Worm (Caenorhabditis elegans) whole organism, late embryonic: Measurements from ENCODE around the gene lgc-11.

ENCODE experiments used
- C38D4.7 ChIP-seq: fragments of 200-800 bp; sonication (Bioruptor generic); optimal IDR thresholded peaks from 2 replicates; lab custom pipeline; 2018; ENCODE audit warnings: mild to moderate bottlenecking, missing genetic modification characterization, moderate library complexity, missing compliant biosample characterization
- F13H6.1 ChIP-seq: sonication (generic microtip); optimal IDR thresholded peaks from 2 replicates; lab custom pipeline; 2016; ENCODE audit warnings: missing genetic modification characterization, missing compliant biosample characterization
- ahr-1 ChIP-seq: sonication (generic microtip); optimal IDR thresholded peaks from 2 replicates; lab custom pipeline; 2016; ENCODE audit warnings: missing genetic modification characterization, missing compliant biosample characterization
- ama-1 ChIP-seq: fragments of 150-350 bp; optimal IDR thresholded peaks from 2 replicates; lab custom pipeline; 2014
- ceh-14 ChIP-seq: sonication (generic microtip); optimal IDR thresholded peaks from 2 replicates; lab custom pipeline; 2016; ENCODE audit warnings: missing genotype, missing genetic modification characterization, missing compliant biosample characterization
- ceh-18 ChIP-seq: sonication (generic microtip); optimal IDR thresholded peaks from 2 replicates; lab custom pipeline; 2016; ENCODE audit warnings: missing genetic modification characterization, missing compliant biosample characterization
- ceh-19 ChIP-seq: fragments of 200-800 bp; sonication (Bioruptor generic); optimal IDR thresholded peaks from 2 replicates; lab custom pipeline; 2018; ENCODE audit warnings: mild to moderate bottlenecking, missing genetic modification characterization, missing compliant biosample characterization
- ceh-48 ChIP-seq: sonication (generic microtip); optimal IDR thresholded peaks from 2 replicates; lab custom pipeline; 2016; ENCODE audit warnings: missing genetic modification characterization, inconsistent platforms, missing compliant biosample characterization
- ceh-6 ChIP-seq: fragments of 200-800 bp; sonication (Bioruptor generic); optimal IDR thresholded peaks from 2 replicates; lab custom pipeline; 2018; ENCODE audit warnings: mild to moderate bottlenecking, missing genetic modification characterization, missing compliant biosample characterization
- ceh-9 ChIP-seq: sonication (generic microtip); optimal IDR thresholded peaks from 2 replicates; lab custom pipeline; 2016; ENCODE audit warnings: mild to moderate bottlenecking, missing genetic modification characterization, inconsistent platforms, missing compliant biosample characterization
- che-1 ChIP-seq: sonication (generic microtip); optimal IDR thresholded peaks from 2 replicates; lab custom pipeline; 2016; ENCODE audit warnings: mild to moderate bottlenecking, missing genetic modification characterization, missing compliant biosample characterization
- dve-1 ChIP-seq: sonication (generic microtip); optimal IDR thresholded peaks from 2 replicates; lab custom pipeline; 2017; ENCODE audit warnings: antibody characterized with exemption, mild to moderate bottlenecking, missing genetic modification characterization, missing compliant biosample characterization
- eyg-1 ChIP-seq: sonication (generic microtip); optimal IDR thresholded peaks from 2 replicates; lab custom pipeline; 2016; ENCODE audit warnings: missing genotype, missing genetic modification characterization, missing compliant biosample characterization
- fax-1 ChIP-seq: sonication (generic microtip); optimal IDR thresholded peaks from 2 replicates; lab custom pipeline; 2016; ENCODE audit warnings: missing genotype, missing genetic modification characterization, missing compliant biosample characterization
- fkh-10 ChIP-seq: fragments of 150-350 bp; optimal IDR thresholded peaks from 2 replicates; lab custom pipeline; 2014; ENCODE audit warnings: missing biosample characterization, missing genetic modification reagents, missing genetic modification characterization
- gmeb-2 ChIP-seq: sonication (generic microtip); optimal IDR thresholded peaks from 2 replicates; lab custom pipeline; 2016; ENCODE audit warnings: missing genetic modification characterization, inconsistent platforms, missing compliant biosample characterization
- hlh-8 ChIP-seq: sonication (generic microtip); optimal IDR thresholded peaks from 2 replicates; lab custom pipeline; 2016; ENCODE audit warnings: missing genotype, missing genetic modification characterization, missing compliant biosample characterization
- lin-11 ChIP-seq: fragments of 200-800 bp; sonication (Bioruptor generic); optimal IDR thresholded peaks from 2 replicates; lab custom pipeline; 2018; ENCODE audit warnings: mild to moderate bottlenecking, missing genetic modification characterization, missing compliant biosample characterization
- madf-2 ChIP-seq: sonication (generic microtip); optimal IDR thresholded peaks from 2 replicates; lab custom pipeline; 2017; ENCODE audit warnings: missing genetic modification characterization, missing compliant biosample characterization
- mec-3 ChIP-seq: sonication (generic microtip); optimal IDR thresholded peaks from 2 replicates; lab custom pipeline; 2016; ENCODE audit warnings: borderline replicate concordance, missing genetic modification characterization, missing compliant biosample characterization
- nhr-11 ChIP-seq: fragments of 150-350 bp; optimal IDR thresholded peaks from 2 replicates; lab custom pipeline; 2014; ENCODE audit warnings: missing biosample characterization, missing genetic modification characterization
- nhr-232 ChIP-seq: sonication (generic microtip); optimal IDR thresholded peaks from 2 replicates; lab custom pipeline; 2016; ENCODE audit warnings: missing genetic modification characterization, missing compliant biosample characterization
- npax-4 ChIP-seq: sonication (generic microtip); optimal IDR thresholded peaks from 2 replicates; lab custom pipeline; 2016; ENCODE audit warnings: missing genetic modification characterization, missing compliant biosample characterization
- pag-3 ChIP-seq: sonication (generic microtip); optimal IDR thresholded peaks from 2 replicates; lab custom pipeline; 2016; ENCODE audit warnings: missing compliant biosample characterization, missing genetic modification characterization, borderline replicate concordance
- pqm-1 ChIP-seq: sonication (generic microtip); optimal IDR thresholded peaks from 2 replicates; lab custom pipeline; 2016; ENCODE audit warnings: missing genetic modification characterization, missing compliant biosample characterization
- ref-2 ChIP-seq: sonication (generic microtip); optimal IDR thresholded peaks from 2 replicates; lab custom pipeline; 2016; ENCODE audit warnings: missing genetic modification characterization, missing compliant biosample characterization
- rnt-1 ChIP-seq: sonication (generic microtip); optimal IDR thresholded peaks from 2 replicates; lab custom pipeline; 2016; ENCODE audit warnings: missing genetic modification characterization, missing compliant biosample characterization
- tbx-2 ChIP-seq: sonication (generic microtip); optimal IDR thresholded peaks from 2 replicates; lab custom pipeline; 2016; ENCODE audit warnings: missing genetic modification characterization, missing compliant biosample characterization
- ttx-3 ChIP-seq: sonication (generic microtip); optimal IDR thresholded peaks from 2 replicates; lab custom pipeline; 2016; ENCODE audit warnings: missing genetic modification reagents, missing genetic modification characterization, missing compliant biosample characterization
- unc-3 ChIP-seq, 2 experiments: fragments of 200-800 bp in 1 of 2; sonication (Bioruptor generic) in 1 of 2; sonication (generic microtip) in 1 of 2; conservative IDR thresholded peaks in 1 of 2; optimal IDR thresholded peaks in 1 of 2; 2 replicates each; pipeline versions ENCODE4 v1.3.6 to Lab custom; 2016 to 2022; ENCODE audit warnings: missing compliant biosample characterization in 2 of 2, missing genetic modification characterization in 2 of 2, missing genetic modification reagents in 1 of 2
- unc-42 ChIP-seq: sonication (generic microtip); optimal IDR thresholded peaks from 2 replicates; lab custom pipeline; 2016; ENCODE audit warnings: missing genotype, missing genetic modification characterization, missing compliant biosample characterization
- unc-55 ChIP-seq: sonication (generic microtip); optimal IDR thresholded peaks from 2 replicates; lab custom pipeline; 2017; ENCODE audit warnings: missing biosample characterization, missing genetic modification reagents, missing genetic modification characterization
- unc-86 ChIP-seq: sonication (generic microtip); optimal IDR thresholded peaks from 2 replicates; lab custom pipeline; 2016; ENCODE audit warnings: missing genetic modification characterization, missing compliant biosample characterization
- zip-5 ChIP-seq: sonication (generic microtip); optimal IDR thresholded peaks from 2 replicates; lab custom pipeline; 2016; ENCODE audit warnings: missing genetic modification characterization, missing compliant biosample characterization

Gene lgc-11

ce11 chrX:7523799-7524198 lies 17.4 kb upstream of the lgc-11 start (continued):
- TF ChIP-seq zip-5 (no peak), eyg-1 (tag; lab: Kevin White, UChicago) (no peak), ceh-9 (tag; lab: Kevin White, UChicago) (no peak), ceh-18 (tag; lab: Kevin White, UChicago) (peak; percentile 80), pag-3 (tag; lab: Kevin White, UChicago) (no peak), unc-3 (GFP tag; conservative IDR thresholded peaks at IDR 0.05; lab: Robert Waterston, UW) (no peak), unc-3 (tag; optimal IDR thresholded peaks at IDR 0.05; lab: Kevin White, UChicago) (no peak), ama-1 (lab: Kevin White, UChicago) (no peak), ahr-1 (tag; lab: Kevin White, UChicago) (no peak), ceh-6 (GFP tag; lab: Kevin White, UChicago) (no peak), fkh-10 (no peak)

- no peak for TF ChIP-seq ceh-9 (tag; lab: Kevin White, UChicago)
- TF ChIP-seq unc-55 (GFP tag; lab: Kevin White, UChicago), result peak; percentile 9
- TF ChIP-seq nhr-232, result no peak
- TF ChIP-seq ttx-3 (tag; lab: Kevin White, UChicago), result no peak
- no peak for TF ChIP-seq C38D4.7 (GFP tag; lab: Kevin White, UChicago)
- no peak for TF ChIP-seq eyg-1 (tag; lab: Kevin White, UChicago)
- TF ChIP-seq lin-11 (tag; lab: Kevin White, UChicago), result no peak
- TF ChIP-seq npax-4 (tag; lab: Kevin White, UChicago), result no peak
- peak; percentile 4 for TF ChIP-seq tbx-2
Observed at ce11 chrX:7522595-7522994, 16.2 kb upstream of the lgc-11 start.

- no peak for TF ChIP-seq ceh-19
Observed at ce11 chrX:7519569-7519968, 13.1 kb upstream of the lgc-11 start, which contains the start of gene chts-1. TSS of gene chts-1 (minus strand) at chrX:7519669.

DNA sequence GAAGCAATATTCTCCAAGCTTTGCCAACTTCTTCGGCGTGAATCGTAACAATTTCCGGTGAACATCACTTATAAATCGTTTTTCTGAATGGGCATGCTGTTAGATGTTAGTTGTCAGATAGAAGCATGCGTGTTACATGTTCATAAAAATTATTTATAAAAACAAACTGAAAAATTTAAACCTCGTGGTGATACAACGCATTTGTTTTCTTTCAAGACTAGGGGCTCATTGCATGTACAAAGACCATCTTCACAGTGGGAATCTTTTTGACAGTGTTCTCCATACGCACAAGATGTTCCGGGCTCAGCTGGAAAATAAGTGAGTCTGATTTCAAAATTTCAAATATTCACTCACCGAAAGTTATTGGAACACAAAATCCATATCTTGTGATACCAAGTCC lies 6.3 kb upstream of the lgc-11 start:
- TF ChIP-seq F13H6.1 (tag; lab: Kevin White, UChicago) (no peak), ttx-3 (tag; lab: Kevin White, UChicago) (no peak), rnt-1 (tag; lab: Kevin White, UChicago) (no peak), madf-2 (tag; lab: Kevin White, UChicago) (no peak), gmeb-2 (no peak)

DNA sequence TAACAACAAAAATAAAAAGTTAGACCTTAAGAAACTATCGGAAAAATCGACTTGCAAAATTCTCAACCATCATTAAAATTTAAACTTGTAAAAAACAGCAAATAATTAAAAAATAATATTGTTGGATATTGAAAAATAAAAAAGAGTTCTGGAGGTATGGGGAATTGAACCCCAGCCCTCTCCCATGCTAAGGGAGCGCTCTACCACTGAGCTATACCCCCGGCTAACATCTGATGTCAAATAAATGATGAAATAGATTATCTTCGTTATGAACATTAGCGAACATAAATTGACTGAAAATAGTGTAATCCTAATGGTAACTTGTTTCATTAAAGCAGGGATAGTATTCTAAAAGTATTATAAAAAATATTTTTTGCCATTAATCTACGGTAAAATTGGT lies 708 bp upstream of the lgc-11 start:
- TF ChIP-seq fax-1 (tag; lab: Kevin White, UChicago), result no peak
- TF ChIP-seq hlh-8 (tag; lab: Kevin White, UChicago), result no peak
- TF ChIP-seq pqm-1 (tag; lab: Kevin White, UChicago), result no peak
- TF ChIP-seq ceh-14 (tag; lab: Kevin White, UChicago), result no peak
- TF ChIP-seq ceh-48, result no peak
- no peak for TF ChIP-seq unc-42 (tag; lab: Kevin White, UChicago)
- TF ChIP-seq nhr-11 (tag; lab: Kevin White, UChicago), result no peak
- no peak for TF ChIP-seq che-1 (tag; lab: Kevin White, UChicago)
- TF ChIP-seq npax-4 (tag; lab: Kevin White, UChicago), result no peak
- no peak for TF ChIP-seq dve-1 (tag; lab: Kevin White, UChicago)
- no peak for TF ChIP-seq ceh-18 (tag; lab: Kevin White, UChicago)
- TF ChIP-seq unc-86 (tag; lab: Kevin White, UChicago), result no peak
- no peak for TF ChIP-seq mec-3
- TF ChIP-seq fkh-10, result no peak
- TF ChIP-seq ref-2 (tag; lab: Kevin White, UChicago), result no peak
- TF ChIP-seq zip-5, result no peak
